Worm (Caenorhabditis elegans) whole organism, midembryonic: ENCODE data around the gene enu-3.5.

Source experiments
- T22C8.4 ChIP-seq: fragments of 200-800 bp; sonication (Bioruptor generic); IDR thresholded peaks from 2 replicates; pipeline ENCODE4 v1.3.6; 2022; ENCODE audit warnings: missing genetic modification characterization, missing compliant biosample characterization
- cog-1 ChIP-seq: sonication (generic microtip); optimal IDR thresholded peaks from 2 replicates; lab custom pipeline; 2016; ENCODE audit warnings: missing genetic modification characterization, missing compliant biosample characterization
- flt-1 ChIP-seq: fragments of 200-800 bp; sonication (Bioruptor generic); IDR thresholded peaks from 2 replicates; pipeline ENCODE4 v1.3.6; 2022; ENCODE audit warnings: missing genetic modification characterization, missing compliant biosample characterization
- klf-2 ChIP-seq: fragments of 200-800 bp; sonication (Bioruptor generic); conservative IDR thresholded peaks from 2 replicates; pipeline ENCODE4 v1.3.6; 2022; ENCODE audit warnings: missing genetic modification reagents, missing genetic modification characterization, missing compliant biosample characterization
- med-1 ChIP-seq: sonication (generic microtip); optimal IDR thresholded peaks from 2 replicates; lab custom pipeline; 2017; ENCODE audit warnings: missing genetic modification characterization, mild to moderate bottlenecking, missing compliant biosample characterization, antibody characterized with exemption, missing genetic modification reagents; ENCODE audit not compliant: insufficient read depth
- ref-1 ChIP-seq: fragments of 200-800 bp; sonication (Bioruptor generic); conservative IDR thresholded peaks from 2 replicates; pipeline ENCODE4 v1.3.6; 2022; ENCODE audit warnings: missing genetic modification reagents, missing genetic modification characterization, missing compliant biosample characterization
- tab-1 ChIP-seq: fragments of 200-800 bp; sonication (Bioruptor generic); IDR thresholded peaks from 2 replicates; pipeline ENCODE4 v1.3.6; 2022; ENCODE audit warnings: missing genetic modification characterization, missing compliant biosample characterization
- ztf-23 ChIP-seq: fragments of 200-800 bp; sonication (Bioruptor generic); IDR thresholded peaks from 2 replicates; pipeline ENCODE4 v1.3.6; 2022; ENCODE audit warnings: missing genetic modification reagents, missing genetic modification characterization, missing compliant biosample characterization

ce11 chrIII:12847623-12848022 is 30.4 kb upstream of the enu-3.5 start:
- TF ChIP-seq flt-1 (GFP tag; lab: Robert Waterston, UW) (no peak), ref-1 (no peak), T22C8.4 (GFP tag; lab: Robert Waterston, UW) (no peak), cog-1 (tag; lab: Kevin White, UChicago) (no peak), ztf-23 (GFP tag; lab: Robert Waterston, UW) (no peak), med-1 (GFP tag; lab: Kevin White, UChicago) (no peak), tab-1 (GFP tag; lab: Robert Waterston, UW) (no peak), klf-2 (GFP tag; lab: Robert Waterston, UW) (no peak)
